Worm (Caenorhabditis elegans) whole organism, young adult: ENCODE measurements around the gene nhr-255.
A peak's percentile ranks its signal among the peaks of the same experiment; 100 is the strongest.

ENCODE experiments used
- ZK185.1 ChIP-seq: sonication (generic microtip); optimal IDR thresholded peaks from 2 replicates; lab custom pipeline; 2016; ENCODE audit warnings: mild to moderate bottlenecking, missing genetic modification characterization, missing compliant biosample characterization; ENCODE audit not compliant: poor library complexity, severe bottlenecking
- ama-1 ChIP-seq, 3 experiments: fragments of 150-350 bp in 1 of 3; sonication (generic microtip) in 2 of 3; optimal IDR thresholded peaks; 2 replicates each; lab custom pipeline; 2014 to 2018; ENCODE audit warnings: missing biosample characterization in 2 of 3, missing genetic modification characterization in 2 of 3, missing genetic modification reagents in 2 of 3
- ceh-91 ChIP-seq: fragments of 200-800 bp; sonication (Bioruptor generic); IDR thresholded peaks from 2 replicates; pipeline ENCODE4 v1.3.6; 2022; ENCODE audit warnings: missing genetic modification reagents, missing genetic modification characterization, missing compliant biosample characterization
- hlh-12 ChIP-seq: sonication (generic microtip); optimal IDR thresholded peaks from 2 replicates; lab custom pipeline; 2016; ENCODE audit warnings: missing genetic modification characterization, missing compliant biosample characterization
- rec-8 ChIP-seq, 2 experiments: sonication (generic microtip); optimal IDR thresholded peaks; 2 replicates each; lab custom pipeline; 2016; ENCODE audit warnings: mild to moderate bottlenecking in 2 of 2, missing genetic modification characterization in 2 of 2, missing genetic modification reagents in 2 of 2, missing genotype in 2 of 2, missing biosample characterization in 1 of 2, missing compliant biosample characterization in 1 of 2, moderate library complexity in 1 of 2
- snpc-3.4 ChIP-seq: sonication (generic microtip); optimal IDR thresholded peaks from 2 replicates; lab custom pipeline; 2017; ENCODE audit warnings: missing genetic modification characterization, mild to moderate bottlenecking, missing compliant biosample characterization, antibody characterized with exemption, moderate library complexity, missing genotype, missing genetic modification reagents
- snpc-4 ChIP-seq, 5 experiments: fragments of 150-350 bp in 1 of 5; sonication (generic microtip) in 4 of 5; optimal IDR thresholded peaks; 2 replicates each; lab custom pipeline; 2014 to 2018; ENCODE audit warnings: missing genetic modification characterization in 5 of 5, missing biosample characterization in 3 of 5, antibody characterized with exemption in 2 of 5, mild to moderate bottlenecking in 2 of 5, missing compliant biosample characterization in 2 of 5, missing genotype in 2 of 5, moderate library complexity in 2 of 5, missing genetic modification reagents in 1 of 5

DNA sequence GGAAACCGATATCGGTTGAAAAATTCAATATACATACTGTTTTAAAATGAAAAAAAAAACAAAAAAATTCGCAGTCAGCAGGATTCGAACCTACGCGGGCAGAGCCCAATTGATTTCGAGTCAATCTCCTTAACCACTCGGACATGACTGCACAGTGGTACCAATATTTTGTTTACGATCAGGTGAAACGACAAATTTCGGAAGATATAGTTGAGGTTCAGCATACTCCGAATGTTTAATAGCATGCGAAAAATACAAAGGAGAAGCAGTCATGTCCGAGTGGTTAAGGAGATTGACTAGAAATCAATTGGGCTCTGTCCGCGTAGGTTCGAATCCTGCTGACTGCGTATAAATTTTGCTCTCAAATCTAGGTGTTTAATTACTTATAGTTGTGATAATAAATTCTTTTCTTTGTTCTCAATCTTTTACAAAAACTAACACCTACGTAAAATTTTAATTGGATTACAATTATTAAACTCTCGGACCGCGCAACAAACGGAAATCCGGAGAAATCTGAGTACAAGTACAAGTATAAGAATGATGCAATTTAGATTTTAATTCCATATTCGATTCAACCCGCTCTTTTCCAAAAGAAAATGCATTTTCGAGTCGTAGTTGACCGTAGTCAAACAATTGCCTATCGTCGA lies 31.0 kb downstream of the nhr-255 start, which contains the start of gene Y7A5A.13:
- TF ChIP-seq ZK185.1 (tag; lab: Kevin White, UChicago): peak; percentile 60
- TF ChIP-seq snpc-3.4 (tag; lab: Kevin White, UChicago): peak; percentile 21
- no peak for TF ChIP-seq ama-1 (optimal IDR thresholded peaks at IDR 0.05; lab: Kevin White, UChicago)
- peak in 1 of 2 experiments; percentile 64 for TF ChIP-seq ama-1 (GFP tag; optimal IDR thresholded peaks at IDR 0.05; lab: Kevin White, UChicago)
- no peak for TF ChIP-seq hlh-12 (tag; lab: Kevin White, UChicago)
- no peak for TF ChIP-seq ceh-91 (GFP tag; lab: Robert Waterston, UW)
- peak; percentile 51 for TF ChIP-seq snpc-4 (GFP tag; optimal IDR thresholded peaks at IDR 0.05; lab: Kevin White, UChicago)
- TF ChIP-seq snpc-4 (tag; optimal IDR thresholded peaks at IDR 0.05; lab: Kevin White, UChicago): peak in 3 of 4 experiments; percentile 62 to 78 (median 68)
- TF ChIP-seq rec-8 (tag; optimal IDR thresholded peaks at IDR 0.05; lab: Kevin White, UChicago): peak; percentile 28 to 49
